Worm (Caenorhabditis elegans): Measurements from ENCODE around the gene hsp-1.

Gene hsp-1

ce11 chrIV:17278363-17278762 lies 396 bp upstream of the hsp-1 start (continued):
- TF ChIP-seq aptf-3 (GFP tag; IDR thresholded peaks at IDR 0.05) (peak; percentile 24; the same call in 1 of the 2 replicates), cebp-1 (GFP tag; IDR thresholded peaks at IDR 0.05) (peak; percentile 94), cebp-1 (tag; optimal IDR thresholded peaks at IDR 0.05) (peak; percentile 97), ceh-91 (GFP tag; IDR thresholded peaks at IDR 0.05) (peak; percentile 92), egl-18 (GFP tag; IDR thresholded peaks at IDR 0.05) (peak; percentile 88), sptf-2 (GFP tag; optimal IDR thresholded peaks at IDR 0.05) (no peak), madf-8 (GFP tag; conservative IDR thresholded peaks at IDR 0.05) (peak; percentile 61), Y67H2A.10 (GFP tag; conservative IDR thresholded peaks at IDR 0.05) (peak; percentile 97), ztf-22 (GFP tag; optimal IDR thresholded peaks at IDR 0.05) (no peak), pha-4 (tag; optimal IDR thresholded peaks at IDR 0.05) (peak; percentile 97), B0261.1 (tag; optimal IDR thresholded peaks at IDR 0.05) (peak; percentile 42), lir-1 (GFP tag; conservative IDR thresholded peaks at IDR 0.05) (peak; percentile 96), ztf-18 (tag; optimal IDR thresholded peaks at IDR 0.05) (peak; percentile 78), tbp1 (GFP tag; optimal IDR thresholded peaks at IDR 0.05) (peak; percentile 80), nhr-90 (tag; optimal IDR thresholded peaks at IDR 0.05) (peak; percentile 64), ZK185.1 (tag; optimal IDR thresholded peaks at IDR 0.05; ENCODE audit: poor library complexity, severe bottlenecking) (peak; percentile 79), F55B11.4 (tag; optimal IDR thresholded peaks at IDR 0.05; ENCODE audit: borderline replicate concordance, insufficient read depth) (no peak), F52B5.7 (tag; optimal IDR thresholded peaks at IDR 0.05) (peak; percentile 93), hmg-20 (GFP tag; IDR thresholded peaks at IDR 0.05) (peak; percentile 23; the same call in 1 of the 2 replicates), ztf-3 (GFP tag; optimal IDR thresholded peaks at IDR 0.05) (peak; percentile 96), akir-1 (GFP tag; optimal IDR thresholded peaks at IDR 0.05) (peak; percentile 1), athp-1 (tag; optimal IDR thresholded peaks at IDR 0.05) (peak; percentile 96), F37B4.10 (GFP tag; IDR thresholded peaks at IDR 0.05) (no peak), K11D2.4 (GFP tag; IDR thresholded peaks at IDR 0.05) (peak; percentile 96), ccch-3 (GFP tag; optimal IDR thresholded peaks at IDR 0.05) (peak; percentile 76), F22D6.2 (tag; optimal IDR thresholded peaks at IDR 0.05) (peak; percentile 85), hsf-1 (GFP tag; IDR thresholded peaks at IDR 0.05) (peak; percentile 100), F23B12.7 (tag; optimal IDR thresholded peaks at IDR 0.05; ENCODE audit: insufficient read depth) (no peak), Y53G8AR.9 (GFP tag; conservative IDR thresholded peaks at IDR 0.05) (peak; percentile 97), hrde-1 (tag; optimal IDR thresholded peaks at IDR 0.05; ENCODE audit: borderline replicate concordance) (peak; percentile 74), pbrm-1 (GFP tag; IDR thresholded peaks at IDR 0.05) (peak; percentile 98), nhr-179 (tag; optimal IDR thresholded peaks at IDR 0.05) (no peak), hmg-1.2 (GFP tag; IDR thresholded peaks at IDR 0.05) (peak; percentile 91), Y53F4B.3 (GFP tag; IDR thresholded peaks at IDR 0.05) (no peak), mxl-1 (tag; optimal IDR thresholded peaks at IDR 0.05) (no peak), nfyb-1 (GFP tag; IDR thresholded peaks at IDR 0.05) (peak; percentile 95), C17E4.6 (GFP tag; IDR thresholded peaks at IDR 0.05) (peak; percentile 93)

ce11 chrIV:17279592-17280440 lies 1.1 kb downstream of the hsp-1 start:
- peak; percentile 52 for TF ChIP-seq athp-1 (tag; optimal IDR thresholded peaks at IDR 0.05)
- TF ChIP-seq madf-3 (GFP tag; IDR thresholded peaks at IDR 0.05), result peak; percentile 79
- TF ChIP-seq ztf-26 (tag; optimal IDR thresholded peaks at IDR 0.05), result no peak
- no peak for TF ChIP-seq fkh-3 (tag; optimal IDR thresholded peaks at IDR 0.05)
- no peak for TF ChIP-seq F55B11.4 (tag; optimal IDR thresholded peaks at IDR 0.05; ENCODE audit: borderline replicate concordance, insufficient read depth)
- no peak for TF ChIP-seq snpc-4 (GFP tag; optimal IDR thresholded peaks at IDR 0.05)
- peak in 2 of 4 experiments; percentile 18 to 59 for TF ChIP-seq snpc-4 (tag; optimal IDR thresholded peaks at IDR 0.05)
- no peak for TF ChIP-seq aptf-2 (GFP tag; conservative IDR thresholded peaks at IDR 0.05)
- peak; percentile 68 for TF ChIP-seq zfh-2 (GFP tag; conservative IDR thresholded peaks at IDR 0.05)
- TF ChIP-seq B0261.1 (tag; optimal IDR thresholded peaks at IDR 0.05), result no peak
- TF ChIP-seq egl-18 (GFP tag; IDR thresholded peaks at IDR 0.05), result no peak; the same call in 1 of the 2 replicates
- TF ChIP-seq ets-4 (GFP tag; optimal IDR thresholded peaks at IDR 0.05), result no peak
- no peak for TF ChIP-seq snpc-1.3 (tag; optimal IDR thresholded peaks at IDR 0.05; ENCODE audit: insufficient read depth)
- no peak for TF ChIP-seq lir-1 (GFP tag; conservative IDR thresholded peaks at IDR 0.05)
- TF ChIP-seq sea-2 (GFP tag; IDR thresholded peaks at IDR 0.05), result no peak

All from whole organism, young adult.